Worm (Caenorhabditis elegans): Measurements from ENCODE around the gene sdz-10.

DNA sequence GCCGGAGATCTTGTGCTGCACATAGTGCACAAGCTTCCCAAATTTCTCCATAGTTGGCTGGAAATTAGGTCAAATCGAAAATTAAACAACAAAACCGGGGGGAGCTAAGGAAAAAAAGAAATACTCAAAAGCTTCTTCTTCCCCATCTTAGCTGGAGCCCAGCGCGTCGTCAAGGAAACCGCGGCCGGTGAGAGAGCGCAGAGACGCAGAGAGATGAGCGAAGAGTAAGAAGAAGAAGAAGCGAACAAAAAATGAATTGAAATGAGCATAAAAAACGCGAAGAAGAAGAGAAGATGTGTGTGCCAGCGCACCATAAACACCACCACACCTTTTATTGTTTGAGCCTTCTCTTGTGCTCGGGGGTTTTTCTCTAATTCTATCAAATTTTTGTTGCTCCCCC is 36.9 kb downstream of the sdz-10 start, which contains the start of gene wdr-31:
- TF ChIP-seq gmeb-2 (tag; optimal IDR thresholded peaks at IDR 0.05), result no peak
- TF ChIP-seq che-1 (tag; optimal IDR thresholded peaks at IDR 0.05), result no peak
- no peak for TF ChIP-seq unc-86 (tag; optimal IDR thresholded peaks at IDR 0.05)
- TF ChIP-seq madf-2 (tag; optimal IDR thresholded peaks at IDR 0.05), result no peak

All from whole organism, late embryonic.